Fruit fly (Drosophila melanogaster): ENCODE data around the gene ppk22.

ppk22 gene

DNA sequence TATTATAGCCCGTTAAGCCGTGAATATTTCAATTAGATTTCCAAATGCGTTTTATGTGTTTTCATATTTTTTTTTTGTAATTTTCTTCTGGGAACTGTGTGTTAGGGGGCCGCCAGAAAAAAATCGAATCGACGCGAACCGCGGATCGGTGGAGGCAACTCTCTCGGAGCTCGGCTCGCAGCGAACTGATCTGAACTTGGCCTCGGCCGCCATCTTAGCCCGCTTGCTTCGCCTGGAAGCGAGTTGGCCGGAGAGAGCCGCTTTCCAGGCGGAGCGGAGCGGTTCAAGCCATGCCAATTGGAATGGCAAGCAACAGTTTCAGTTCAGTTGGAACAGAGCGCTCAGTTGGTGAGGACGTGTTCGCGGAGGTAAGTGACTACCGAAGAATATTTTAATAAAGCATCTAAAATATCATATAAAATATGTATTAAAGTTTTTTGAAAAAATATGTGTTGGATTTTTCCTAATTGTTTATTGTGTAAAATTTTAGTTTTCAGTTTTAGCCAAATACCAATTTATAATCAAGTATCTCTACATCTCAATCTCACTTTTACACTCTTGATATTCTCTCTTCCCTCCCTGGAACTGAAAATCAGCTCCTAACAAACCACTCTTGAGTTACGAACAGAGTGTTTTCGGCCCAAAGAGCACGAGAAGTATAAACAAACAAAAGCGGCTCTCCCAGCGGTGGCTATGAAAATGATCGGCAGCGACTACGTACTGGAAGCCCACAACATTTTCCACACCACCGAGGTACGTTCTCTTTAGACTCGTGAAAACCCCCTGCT lies 35.0 kb upstream of the ppk22 start, which contains the start of the genes CG31121 and CG11069 (continued):
- TF ChIP-seq sd (tag; optimal IDR thresholded peaks at IDR 0.05) (no peak), Dip3 (GFP tag; optimal IDR thresholded peaks at IDR 0.05) (no peak), dpn (GFP tag; optimal IDR thresholded peaks at IDR 0.05) (no peak), Hr78 (GFP tag; optimal IDR thresholded peaks at IDR 0.05) (peak in 1 of 2 experiments; percentile 2), seq (GFP tag; IDR thresholded peaks at IDR 0.05) (0 out of 2 replicates have a peak, but pooled peaks have one; percentile 14), Jarid2 (GFP tag; optimal IDR thresholded peaks at IDR 0.05) (peak; percentile 80), pros (GFP tag; optimal IDR thresholded peaks at IDR 0.05) (peak; percentile 24), rib (GFP tag; IDR thresholded peaks at IDR 0.05) (0 out of 2 replicates have a peak, but pooled peaks have one; percentile 19), Med (GFP tag) (peak; percentile 31), prd (optimal IDR thresholded peaks at IDR 0.05) (no peak), prd (GFP tag; IDR thresholded peaks at IDR 0.05) (0 out of 3 replicates have a peak, but pooled peaks have one; percentile 14), sob (GFP tag; IDR thresholded peaks at IDR 0.05) (peak; percentile 30; the same call in 1 of the 2 replicates), otp (GFP tag; IDR thresholded peaks at IDR 0.05) (0 out of 3 replicates have a peak, but pooled peaks have one; percentile 43), phol (tag; optimal IDR thresholded peaks at IDR 0.05) (peak; percentile 61), CG8281 (tag; optimal IDR thresholded peaks at IDR 0.05) (no peak)

DNA sequence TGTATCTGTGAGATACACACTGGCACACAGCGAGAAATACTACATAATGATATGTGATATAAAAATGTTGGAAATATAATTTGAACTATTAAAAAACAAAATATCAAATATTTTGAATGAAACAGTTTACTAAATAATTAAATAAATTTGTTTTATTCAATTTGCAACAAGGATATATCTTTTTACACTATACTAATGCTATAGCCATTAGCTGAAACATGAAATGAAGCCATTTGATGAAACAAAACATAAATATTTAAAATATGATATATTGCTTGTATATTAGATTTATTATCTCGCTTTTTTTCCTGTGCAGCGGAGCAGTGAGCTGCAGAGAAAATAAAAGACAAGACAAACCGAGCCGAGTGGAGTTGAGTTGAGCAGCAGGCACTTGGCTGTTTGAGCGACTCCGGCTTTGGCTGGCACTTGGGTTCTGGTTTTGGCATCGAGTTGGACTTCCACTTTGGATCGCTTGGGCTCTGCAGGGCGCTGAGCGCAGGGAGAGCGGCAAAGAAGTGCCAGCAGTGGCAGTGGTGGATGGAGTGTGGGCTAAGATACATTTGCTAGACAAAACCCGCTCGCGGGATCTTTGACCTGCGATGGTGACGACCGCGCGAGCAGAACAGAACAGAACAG lies 33.8 kb upstream of the ppk22 start:
- TF ChIP-seq dmrt99B (tag; optimal IDR thresholded peaks at IDR 0.05) (peak; percentile 92), otp (GFP tag; IDR thresholded peaks at IDR 0.05) (no peak), HLH3B (GFP tag; IDR thresholded peaks at IDR 0.05) (peak; percentile 71), CG1603 (tag; optimal IDR thresholded peaks at IDR 0.05) (no peak), Adf1 (GFP tag; IDR thresholded peaks at IDR 0.05) (no peak), CG4707 (GFP tag; optimal IDR thresholded peaks at IDR 0.05) (no peak), CG10654 (GFP tag; optimal IDR thresholded peaks at IDR 0.05) (peak; percentile 62), Neu2 (GFP tag; optimal IDR thresholded peaks at IDR 0.05; ENCODE audit: borderline replicate concordance) (no peak), CG6175 (GFP tag; IDR thresholded peaks at IDR 0.05) (no peak), Myb (GFP tag; optimal IDR thresholded peaks at IDR 0.05) (no peak), tin (GFP tag; optimal IDR thresholded peaks at IDR 0.05) (peak; percentile 52), gem (tag; optimal IDR thresholded peaks at IDR 0.05) (peak; percentile 94), CG10959 (GFP tag; IDR thresholded peaks at IDR 0.05) (no peak), zen (tag; optimal IDR thresholded peaks at IDR 0.05) (peak; percentile 63), CG14860 (GFP tag; IDR thresholded peaks at IDR 0.05; ENCODE audit: partially characterized antibody) (no peak), CG31388 (GFP tag; optimal IDR thresholded peaks at IDR 0.05) (no peak), B-H1 (GFP tag; IDR thresholded peaks at IDR 0.05) (peak; percentile 39; the same call in 2 of the 3 replicates), lbe (GFP tag; optimal IDR thresholded peaks at IDR 0.05) (peak; percentile 46), CG13296 (GFP tag; optimal IDR thresholded peaks at IDR 0.05) (peak; percentile 79), CG9817 (tag; optimal IDR thresholded peaks at IDR 0.05) (peak; percentile 54), CG8765 (GFP tag; IDR thresholded peaks at IDR 0.05) (0 out of 2 replicates have a peak, but pooled peaks have one; percentile 19), CoRest (tag; optimal IDR thresholded peaks at IDR 0.05) (peak; percentile 91), nmo (GFP tag; optimal IDR thresholded peaks at IDR 0.05) (peak; percentile 95), Sry-δ (GFP tag; optimal IDR thresholded peaks at IDR 0.05) (no peak), usp (GFP tag; optimal IDR thresholded peaks at IDR 0.05) (no peak), Aef1 (GFP tag; IDR thresholded peaks at IDR 0.05) (peak; percentile 35; the same call in 1 of the 3 replicates), bcd (GFP tag; optimal IDR thresholded peaks at IDR 0.05) (peak; percentile 80), CG7839 (tag; optimal IDR thresholded peaks at IDR 0.05) (peak; percentile 92), CG8478 (optimal IDR thresholded peaks at IDR 0.05) (no peak), al (GFP tag; IDR thresholded peaks at IDR 0.05) (peak; percentile 51; the same call in 1 of the 2 replicates), CG16815 (GFP tag; optimal IDR thresholded peaks at IDR 0.05) (peak; percentile 78), CG1529 (GFP tag; optimal IDR thresholded peaks at IDR 0.05) (peak; percentile 55), CG8290 (GFP tag; optimal IDR thresholded peaks at IDR 0.05) (peak; percentile 62), CG8290 (tag; optimal IDR thresholded peaks at IDR 0.05) (no peak)
